Worm (Caenorhabditis elegans): ENCODE measurements around the gene C49A9.1.
"Not testable (repeated sequence)": the region's sequence is repeated elsewhere in the genome, so short reads cannot be mapped to it uniquely, and the experiment has no call there.

Gene C49A9.1

DNA sequence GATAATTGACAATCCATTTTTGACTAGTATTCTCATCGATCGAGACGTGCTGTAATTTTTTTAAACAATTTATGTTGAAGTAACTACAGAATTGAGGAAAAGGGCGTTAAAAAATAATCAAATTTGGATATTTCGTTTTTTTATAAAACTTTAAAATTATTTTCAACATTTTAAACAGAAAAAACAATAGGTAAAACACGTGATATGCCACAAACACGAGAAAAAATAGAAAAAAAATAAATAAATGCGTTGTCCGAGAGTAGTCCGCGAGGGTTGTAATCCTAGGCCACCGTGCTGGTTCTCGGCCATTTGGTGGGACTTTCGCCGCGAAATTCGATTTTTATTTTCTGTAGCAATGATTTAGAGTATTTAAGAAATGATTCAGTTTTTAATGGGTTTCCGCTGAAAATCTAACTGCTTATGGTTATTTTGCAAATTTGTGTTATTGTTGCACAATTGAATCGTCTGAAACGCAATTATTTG, 21.7 kb upstream of the C49A9.1 start, which contains the start of gene C49A9.10 (continued):
- TF ChIP-seq sox-2 (GFP tag; IDR thresholded peaks at IDR 0.05) (no peak), K09A11.1 (tag; optimal IDR thresholded peaks at IDR 0.05; ENCODE audit: insufficient read depth) (no peak), npax-4 (tag; optimal IDR thresholded peaks at IDR 0.05) (no peak), T23F11.4 (GFP tag; optimal IDR thresholded peaks at IDR 0.05) (no peak), Y22D7AL.16 (tag; optimal IDR thresholded peaks at IDR 0.05) (no peak), rnt-1 (tag; optimal IDR thresholded peaks at IDR 0.05) (peak; percentile 68), ceh-34 (tag; optimal IDR thresholded peaks at IDR 0.05) (peak; percentile 61), ceh-9 (tag; optimal IDR thresholded peaks at IDR 0.05) (no peak), fkh-10 (GFP tag; optimal IDR thresholded peaks at IDR 0.05) (no peak), sdc-2 (tag; optimal IDR thresholded peaks at IDR 0.05) (peak; percentile 64), K02D7.2 (tag; optimal IDR thresholded peaks at IDR 0.05) (no peak), C38D4.7 (GFP tag; optimal IDR thresholded peaks at IDR 0.05) (no peak), pha-4 (tag; optimal IDR thresholded peaks at IDR 0.05) (no peak), pqm-1 (tag; optimal IDR thresholded peaks at IDR 0.05) (peak; percentile 45), ahr-1 (tag; optimal IDR thresholded peaks at IDR 0.05) (peak; percentile 37), nfya-1 (tag; optimal IDR thresholded peaks at IDR 0.05) (peak; percentile 50)

DNA sequence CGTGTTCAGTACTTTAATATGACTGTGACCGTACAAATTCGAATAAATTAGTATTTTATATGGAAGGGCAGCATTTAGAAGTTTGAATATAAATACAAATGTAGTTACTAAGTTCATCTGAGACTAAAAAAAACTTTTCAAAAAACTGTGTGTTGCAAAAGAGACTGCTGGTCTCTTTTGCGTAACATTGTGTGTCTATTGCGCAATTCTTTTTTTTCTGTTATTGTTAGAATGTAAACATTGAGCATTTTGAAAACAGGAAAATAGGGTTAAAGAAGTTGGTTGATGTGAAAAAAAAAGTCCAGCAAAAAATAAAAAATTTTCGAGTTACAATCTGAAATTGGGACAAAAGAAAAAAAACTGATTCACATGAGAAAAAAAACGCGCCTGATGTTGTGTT, 18.7 kb upstream of the C49A9.1 start:
- TF ChIP-seq lim-6 (tag; optimal IDR thresholded peaks at IDR 0.05) (no peak), pha-2 (tag; optimal IDR thresholded peaks at IDR 0.05) (no peak), ceh-18 (tag; optimal IDR thresholded peaks at IDR 0.05) (no peak), ztf-16 (tag; optimal IDR thresholded peaks at IDR 0.05) (no peak), ceh-22 (tag; optimal IDR thresholded peaks at IDR 0.05) (no peak), eyg-1 (tag; optimal IDR thresholded peaks at IDR 0.05) (no peak), elt-4 (tag; optimal IDR thresholded peaks at IDR 0.05) (no peak), pqm-1 (tag; optimal IDR thresholded peaks at IDR 0.05) (no peak), hlh-6 (tag; optimal IDR thresholded peaks at IDR 0.05) (no peak), T23F11.4 (GFP tag; optimal IDR thresholded peaks at IDR 0.05) (no peak), ceh-6 (GFP tag; optimal IDR thresholded peaks at IDR 0.05) (no peak), unc-3 (GFP tag; conservative IDR thresholded peaks at IDR 0.05) (no peak), unc-3 (tag; optimal IDR thresholded peaks at IDR 0.05) (no peak), sox-2 (GFP tag; IDR thresholded peaks at IDR 0.05) (no peak), C38D4.7 (GFP tag; optimal IDR thresholded peaks at IDR 0.05) (no peak), lin-11 (tag; optimal IDR thresholded peaks at IDR 0.05) (no peak), pax-1 (tag; optimal IDR thresholded peaks at IDR 0.05) (no peak), ceh-24 (tag; optimal IDR thresholded peaks at IDR 0.05) (no peak), che-1 (tag; optimal IDR thresholded peaks at IDR 0.05) (no peak), ref-2 (tag; optimal IDR thresholded peaks at IDR 0.05) (no peak)

DNA sequence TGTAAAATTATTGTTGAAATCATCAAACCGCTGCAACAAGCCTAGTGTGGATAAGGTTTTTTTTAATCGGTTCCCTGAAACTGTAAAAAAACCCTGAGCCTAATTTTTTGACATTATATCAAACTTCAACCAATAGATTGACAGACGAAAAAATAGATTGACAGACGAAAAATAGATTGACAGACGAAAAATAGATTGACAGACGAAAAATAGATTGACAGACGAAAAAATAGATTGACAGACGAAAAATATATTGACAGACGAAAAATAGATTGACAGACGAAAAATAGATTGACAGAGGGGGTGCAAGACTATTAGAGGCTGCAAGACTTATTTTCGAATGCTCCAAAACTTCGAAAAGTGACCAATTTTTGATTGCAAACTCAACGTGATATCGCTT, 18.0 kb upstream of the C49A9.1 start:
- TF ChIP-seq ceh-45 (GFP tag; IDR thresholded peaks at IDR 0.05) (peak; percentile 7; the same call in 1 of the 2 replicates), unc-3 (GFP tag; conservative IDR thresholded peaks at IDR 0.05) (peak; percentile 34; the same call in 1 of the 2 replicates)
- TF ChIP-seq unc-3 (tag; optimal IDR thresholded peaks at IDR 0.05): not testable (repeated sequence)

DNA sequence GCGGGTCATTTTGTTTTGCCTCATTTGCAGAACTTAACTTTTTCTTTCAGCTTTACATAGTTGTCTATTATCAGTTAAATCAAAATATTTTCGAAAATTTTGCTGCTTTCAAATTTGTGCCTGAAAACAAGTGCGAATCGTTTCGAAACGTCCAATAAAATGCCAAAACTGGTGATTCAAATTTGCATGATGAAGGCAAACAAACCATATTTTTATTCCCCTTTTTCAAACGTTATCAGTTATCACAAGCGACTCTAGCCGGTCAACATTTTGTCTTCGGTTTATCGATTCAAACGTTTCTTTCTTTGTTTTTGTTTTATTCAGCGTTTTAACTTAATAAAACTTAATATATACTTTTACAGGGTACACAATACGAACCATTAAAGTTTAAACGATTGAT, 17.4 kb upstream of the C49A9.1 start, which contains the start of the genes ugt-24 and C49A9.6:
Gene ugt-24 (minus strand): TSS at position 147 of the 400 bp plus-strand sequence.
Gene C49A9.6 (plus strand): TSS at position 363 of the 400 bp plus-strand sequence.
- TF ChIP-seq unc-86 (tag; optimal IDR thresholded peaks at IDR 0.05): no peak
- TF ChIP-seq K09A11.1 (tag; optimal IDR thresholded peaks at IDR 0.05; ENCODE audit: insufficient read depth): no peak
- TF ChIP-seq ref-2 (tag; optimal IDR thresholded peaks at IDR 0.05): no peak
- no peak for TF ChIP-seq gmeb-2 (tag; optimal IDR thresholded peaks at IDR 0.05)
- no peak for TF ChIP-seq fkh-10 (GFP tag; optimal IDR thresholded peaks at IDR 0.05)

DNA sequence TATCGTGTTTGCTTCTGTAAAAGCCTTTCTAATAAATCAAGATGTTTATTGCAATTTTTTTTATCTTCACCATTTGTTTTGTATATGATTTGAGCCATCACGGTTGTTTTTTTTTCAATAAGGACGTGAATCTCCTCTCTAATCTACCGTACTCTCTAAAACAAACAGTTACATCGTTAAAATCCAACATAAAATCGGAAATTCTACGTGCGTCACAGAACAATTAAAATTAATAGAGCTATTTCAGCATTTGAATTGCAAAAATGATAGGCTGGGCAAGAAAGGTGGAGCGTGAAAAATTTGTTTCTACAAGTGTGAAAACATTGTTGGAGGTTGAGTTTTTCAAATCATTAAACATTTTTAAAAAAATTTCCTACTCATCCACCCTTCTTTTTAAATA, 14.6 kb upstream of the C49A9.1 start, which contains the start of gene C49A9.5:
Gene C49A9.5 (plus strand): TSS at position 271 of the 400 bp plus-strand sequence.
- TF ChIP-seq C08G9.2 (tag; optimal IDR thresholded peaks at IDR 0.05) (no peak), unc-42 (tag; optimal IDR thresholded peaks at IDR 0.05) (no peak), ceh-30 (tag; optimal IDR thresholded peaks at IDR 0.05) (no peak), hlh-15 (tag; optimal IDR thresholded peaks at IDR 0.05) (no peak), dmd-4 (tag; optimal IDR thresholded peaks at IDR 0.05; ENCODE audit: borderline replicate concordance) (no peak), fkh-6 (tag; optimal IDR thresholded peaks at IDR 0.05) (no peak)
